Worm (Caenorhabditis elegans) whole organism, L1 larva: Measurements from ENCODE around the gene ZK822.1.

Experiments used
- ama-1 ChIP-seq: fragments of 150-350 bp; optimal IDR thresholded peaks from 2 replicates; lab custom pipeline; 2014
- ceh-90 ChIP-seq: sonication (generic microtip); optimal IDR thresholded peaks from 2 replicates; lab custom pipeline; 2016; ENCODE audit warnings: missing genetic modification characterization, missing compliant biosample characterization
- ces-1 ChIP-seq: fragments of 150-350 bp; optimal IDR thresholded peaks from 2 replicates; lab custom pipeline; 2014; ENCODE audit warnings: missing biosample characterization, missing genetic modification reagents, missing genetic modification characterization
- dpl-1 ChIP-seq, 3 experiments: fragments of 150-350 bp in 2 of 3; sonication (generic microtip) in 1 of 3; optimal IDR thresholded peaks; 2 replicates each; lab custom pipeline; 2014 to 2017; ENCODE audit warnings: missing biosample characterization in 3 of 3, missing genetic modification characterization in 3 of 3, missing genetic modification reagents in 3 of 3
- elt-2 ChIP-seq: sonication (generic microtip); optimal IDR thresholded peaks from 2 replicates; lab custom pipeline; 2016; ENCODE audit warnings: missing genetic modification characterization, mild to moderate bottlenecking, inconsistent platforms, missing compliant biosample characterization, missing genetic modification reagents
- fos-1 ChIP-seq: fragments of 150-350 bp; optimal IDR thresholded peaks from 2 replicates; lab custom pipeline; 2014; ENCODE audit warnings: missing biosample characterization, missing genetic modification characterization
- mdl-1 ChIP-seq, 2 experiments: fragments of 150-350 bp; optimal IDR thresholded peaks; 2 replicates each; lab custom pipeline; 2014 to 2017; ENCODE audit warnings: missing biosample characterization in 2 of 2, missing genetic modification characterization in 2 of 2, inconsistent platforms in 1 of 2
- mep-1 ChIP-seq: fragments of 150-350 bp; optimal IDR thresholded peaks from 2 replicates; lab custom pipeline; 2014; ENCODE audit warnings: missing biosample characterization, missing genetic modification characterization
- pqm-1 ChIP-seq: sonication (generic microtip); optimal IDR thresholded peaks from 3 replicates; lab custom pipeline; 2017; ENCODE audit warnings: missing biosample characterization, missing genetic modification characterization
- unc-130 ChIP-seq: fragments of 150-350 bp; optimal IDR thresholded peaks from 2 replicates; lab custom pipeline; 2017; ENCODE audit warnings: missing biosample characterization, missing genetic modification characterization, inconsistent platforms
- unc-62 ChIP-seq: fragments of 150-350 bp; optimal IDR thresholded peaks from 2 replicates; lab custom pipeline; 2014; ENCODE audit warnings: missing biosample characterization, missing genetic modification reagents, missing genetic modification characterization

ce11 chrIV:11878249-11878648 lies 43.7 kb downstream of the ZK822.1 start, which contains the start of gene cutl-27:
- TF ChIP-seq ceh-90 (tag; lab: Kevin White, UChicago) (no peak), ces-1 (no peak), unc-62 (GFP tag; lab: Kevin White, UChicago) (no peak), ama-1 (lab: Kevin White, UChicago) (no peak), mdl-1 (tag; optimal IDR thresholded peaks at IDR 0.05; lab: Kevin White, UChicago) (no peak), mep-1 (no peak), dpl-1 (GFP tag; optimal IDR thresholded peaks at IDR 0.05; lab: Kevin White, UChicago) (no peak), fos-1 (tag; lab: Kevin White, UChicago) (no peak), unc-130 (no peak), elt-2 (tag; lab: Kevin White, UChicago) (no peak), pqm-1 (tag; lab: Kevin White, UChicago) (no peak)
